Worm (Caenorhabditis elegans): ENCODE measurements around the gene cest-17.

The cest-17 gene

ce11 chrV:8185737-8186136 lies 17.4 kb upstream of the cest-17 start, which contains the start of gene F20D6.2:
Gene F20D6.2, plus strand, starts transcription at chrV:8186037.
- no peak for TF ChIP-seq him-1 (tag; optimal IDR thresholded peaks at IDR 0.05)
- TF ChIP-seq W03F9.2 (tag; optimal IDR thresholded peaks at IDR 0.05), result no peak

- no peak for TF ChIP-seq him-1 (tag; optimal IDR thresholded peaks at IDR 0.05)
- TF ChIP-seq dao-5 (tag; optimal IDR thresholded peaks at IDR 0.05), result no peak
- TF ChIP-seq W03F9.2 (tag; optimal IDR thresholded peaks at IDR 0.05), result no peak
These were observed 14.7 kb upstream of the cest-17 start, which contains the start of gene F20D6.15 for ce11 chrV:8188421-8188820. Gene F20D6.15, minus strand, starts transcription at chrV:8188467.

- TF ChIP-seq dao-5 (tag; optimal IDR thresholded peaks at IDR 0.05) (no peak), W03F9.2 (tag; optimal IDR thresholded peaks at IDR 0.05) (no peak), him-1 (tag; optimal IDR thresholded peaks at IDR 0.05) (no peak)
These were observed 13.1 kb upstream of the cest-17 start, which contains the start of gene F20D6.12 for ce11 chrV:8190016-8190415. Gene F20D6.12, minus strand, starts transcription at chrV:8190116.

ce11 chrV:8190430-8190829 lies 12.7 kb upstream of the cest-17 start, which contains the start of gene F20D6.1:
Gene F20D6.1, plus strand, starts transcription at chrV:8190730.
- TF ChIP-seq him-1 (tag; optimal IDR thresholded peaks at IDR 0.05) (no peak), dao-5 (tag; optimal IDR thresholded peaks at IDR 0.05) (no peak), W03F9.2 (tag; optimal IDR thresholded peaks at IDR 0.05) (no peak)

ce11 chrV:8195889-8196418 lies 7.2 kb upstream of the cest-17 start, which contains the start of gene F20D6.10:
Gene F20D6.10, minus strand, starts transcription at chrV:8195939.
- TF ChIP-seq dao-5 (tag; optimal IDR thresholded peaks at IDR 0.05) (no peak), him-1 (tag; optimal IDR thresholded peaks at IDR 0.05) (no peak), W03F9.2 (tag; optimal IDR thresholded peaks at IDR 0.05) (no peak)

- TF ChIP-seq him-1 (tag; optimal IDR thresholded peaks at IDR 0.05) (no peak), W03F9.2 (tag; optimal IDR thresholded peaks at IDR 0.05) (no peak), dao-5 (tag; optimal IDR thresholded peaks at IDR 0.05) (no peak)
These were observed 6.1 kb upstream of the cest-17 start for ce11 chrV:8196993-8197392.

- TF ChIP-seq him-1 (tag; optimal IDR thresholded peaks at IDR 0.05) (no peak), dao-5 (tag; optimal IDR thresholded peaks at IDR 0.05) (no peak), W03F9.2 (tag; optimal IDR thresholded peaks at IDR 0.05) (no peak)
These were observed 4.1 kb upstream of the cest-17 start, which contains the start of gene F20D6.11 for ce11 chrV:8198994-8199393. Gene F20D6.11, minus strand, starts transcription at chrV:8199094.

ce11 chrV:8201229-8201858 lies 1.8 kb upstream of the cest-17 start, which contains the start of gene cri-2:
Gene cri-2, plus strand, starts transcription at chrV:8201808.
- TF ChIP-seq dao-5 (tag; optimal IDR thresholded peaks at IDR 0.05) (no peak), W03F9.2 (tag; optimal IDR thresholded peaks at IDR 0.05) (no peak), him-1 (tag; optimal IDR thresholded peaks at IDR 0.05) (no peak)

- TF ChIP-seq W03F9.2 (tag; optimal IDR thresholded peaks at IDR 0.05) (no peak), dao-5 (tag; optimal IDR thresholded peaks at IDR 0.05) (no peak), him-1 (tag; optimal IDR thresholded peaks at IDR 0.05) (no peak)
These were observed 3.8 kb downstream of the cest-17 start, which contains the start of gene timp-1 for ce11 chrV:8206931-8207330. Gene timp-1, plus strand, starts transcription at chrV:8207235.

- no peak for TF ChIP-seq W03F9.2 (tag; optimal IDR thresholded peaks at IDR 0.05)
- no peak for TF ChIP-seq dao-5 (tag; optimal IDR thresholded peaks at IDR 0.05)
- TF ChIP-seq him-1 (tag; optimal IDR thresholded peaks at IDR 0.05), result no peak
These were observed 7.4 kb downstream of the cest-17 start for ce11 chrV:8210527-8210926.

- TF ChIP-seq dao-5 (tag; optimal IDR thresholded peaks at IDR 0.05), result no peak
- no peak for TF ChIP-seq W03F9.2 (tag; optimal IDR thresholded peaks at IDR 0.05)
- TF ChIP-seq him-1 (tag; optimal IDR thresholded peaks at IDR 0.05), result no peak
These were observed 8.9 kb downstream of the cest-17 start for ce11 chrV:8211993-8212392.

- no peak for TF ChIP-seq dao-5 (tag; optimal IDR thresholded peaks at IDR 0.05)
- no peak for TF ChIP-seq him-1 (tag; optimal IDR thresholded peaks at IDR 0.05)
- TF ChIP-seq W03F9.2 (tag; optimal IDR thresholded peaks at IDR 0.05), result no peak
These were observed 9.7 kb downstream of the cest-17 start for ce11 chrV:8212816-8213215.

ce11 chrV:8213868-8214267 lies 10.7 kb downstream of the cest-17 start, which contains the start of gene K07C11.7:
Gene K07C11.7, minus strand, starts transcription at chrV:8213968.
- TF ChIP-seq W03F9.2 (tag; optimal IDR thresholded peaks at IDR 0.05) (no peak), him-1 (tag; optimal IDR thresholded peaks at IDR 0.05) (no peak), dao-5 (tag; optimal IDR thresholded peaks at IDR 0.05) (no peak)

ce11 chrV:8215158-8215557 lies 12.0 kb downstream of the cest-17 start:
- TF ChIP-seq him-1 (tag; optimal IDR thresholded peaks at IDR 0.05), result no peak
- no peak for TF ChIP-seq dao-5 (tag; optimal IDR thresholded peaks at IDR 0.05)
- TF ChIP-seq W03F9.2 (tag; optimal IDR thresholded peaks at IDR 0.05), result no peak
